Fruit fly (Drosophila melanogaster) whole organism, prepupa: ENCODE results near the gene mtg.

Experiments used
- Blimp-1 ChIP-seq: fragments of 200-800 bp; sonication (Bioruptor generic); optimal IDR thresholded peaks from 3 replicates; lab custom pipeline; 2017; ENCODE audit warnings: missing biosample characterization, missing genetic modification characterization, mild to moderate bottlenecking, moderate library complexity, missing genetic modification reagents
- CG10631 ChIP-seq: fragments of 200-800 bp; sonication (Bioruptor generic); optimal IDR thresholded peaks from 2 replicates; lab custom pipeline; 2016; ENCODE audit warnings: missing biosample characterization, missing genetic modification characterization
- CG10669 ChIP-seq: fragments of 200-800 bp; sonication (Bioruptor generic); optimal IDR thresholded peaks from 3 replicates; lab custom pipeline; 2018; ENCODE audit warnings: missing biosample characterization, mild to moderate bottlenecking, missing genetic modification characterization, moderate library complexity
- CG11294 ChIP-seq: fragments of 200-800 bp; sonication (Bioruptor generic); IDR thresholded peaks from 2 replicates; pipeline ENCODE4 v1.3.6; 2022; ENCODE audit warnings: missing biosample characterization, missing genetic modification characterization
- CG11762 ChIP-seq: fragments of 200-800 bp; sonication (Bioruptor generic); optimal IDR thresholded peaks from 3 replicates; lab custom pipeline; 2016; ENCODE audit warnings: missing biosample characterization, missing genetic modification characterization; ENCODE audit not compliant: insufficient read depth
- CG15336 ChIP-seq: fragments of 200-800 bp; sonication (Bioruptor generic); IDR thresholded peaks from 2 replicates; pipeline ENCODE4 v1.3.6; 2022; ENCODE audit warnings: missing biosample characterization, missing genetic modification characterization
- CG1621 ChIP-seq: fragments of 200-800 bp; sonication (Bioruptor generic); optimal IDR thresholded peaks from 3 replicates; lab custom pipeline; 2018; ENCODE audit warnings: missing biosample characterization, mild to moderate bottlenecking, missing genetic modification characterization
- CG3032 ChIP-seq: fragments of 200-800 bp; optimal IDR thresholded peaks from 2 replicates; lab custom pipeline; 2019; ENCODE audit warnings: missing biosample characterization, mild to moderate bottlenecking, missing genetic modification characterization, moderate library complexity
- CG31627 ChIP-seq: fragments of 200-800 bp; sonication (Bioruptor generic); optimal IDR thresholded peaks from 3 replicates; lab custom pipeline; 2016; ENCODE audit warnings: missing biosample characterization, missing genetic modification characterization
- CG32006 ChIP-seq: fragments of 200-800 bp; sonication (Bioruptor generic); optimal IDR thresholded peaks from 3 replicates; lab custom pipeline; 2017; ENCODE audit warnings: missing biosample characterization, mild to moderate bottlenecking, missing genetic modification characterization
- CG3919 ChIP-seq: fragments of 200-800 bp; sonication (Bioruptor generic); optimal IDR thresholded peaks from 3 replicates; lab custom pipeline; 2016; ENCODE audit warnings: missing biosample characterization, missing genetic modification characterization
- CG4318 ChIP-seq: fragments of 200-800 bp; sonication (Bioruptor generic); optimal IDR thresholded peaks from 3 replicates; lab custom pipeline; 2017; ENCODE audit warnings: missing biosample characterization, mild to moderate bottlenecking, missing genetic modification characterization
- CG6163 ChIP-seq: fragments of 200-800 bp; sonication (Bioruptor generic); IDR thresholded peaks from 3 replicates; pipeline ENCODE4 v1.3.6; 2022; ENCODE audit warnings: missing biosample characterization, missing genetic modification characterization
- CG6808 ChIP-seq: fragments of 200-800 bp; sonication (Bioruptor generic); optimal IDR thresholded peaks from 3 replicates; lab custom pipeline; 2017; ENCODE audit warnings: missing biosample characterization, missing genetic modification characterization, mild to moderate bottlenecking, moderate library complexity, missing genetic modification reagents
- CG6854 ChIP-seq: fragments of 200-800 bp; sonication (Bioruptor generic); optimal IDR thresholded peaks from 2 replicates; lab custom pipeline; 2017; ENCODE audit warnings: missing biosample characterization, mild to moderate bottlenecking, missing genetic modification characterization
- CG7368 ChIP-seq: fragments of 200-800 bp; sonication (Bioruptor generic); optimal IDR thresholded peaks from 3 replicates; lab custom pipeline; 2016; ENCODE audit warnings: missing biosample characterization, missing genetic modification characterization
- CG8119 ChIP-seq: fragments of 200-800 bp; sonication (Bioruptor generic); IDR thresholded peaks from 3 replicates; pipeline ENCODE4 v1.3.6; 2022; ENCODE audit warnings: missing biosample characterization, missing genetic modification characterization
- CG8319 ChIP-seq: fragments of 200-800 bp; sonication (Bioruptor generic); optimal IDR thresholded peaks from 3 replicates; lab custom pipeline; 2016; ENCODE audit warnings: missing biosample characterization, missing genetic modification characterization
- CG8632 ChIP-seq: fragments of 200-800 bp; sonication (Bioruptor generic); optimal IDR thresholded peaks from 3 replicates; lab custom pipeline; 2016; ENCODE audit warnings: missing biosample characterization, missing genetic modification characterization
- CG9139 ChIP-seq: fragments of 200-800 bp; sonication (Bioruptor generic); optimal IDR thresholded peaks from 3 replicates; lab custom pipeline; 2017; ENCODE audit warnings: missing biosample characterization, mild to moderate bottlenecking, missing genetic modification characterization
- Eip75B ChIP-seq: fragments of 200-800 bp; sonication (Bioruptor generic); optimal IDR thresholded peaks from 3 replicates; lab custom pipeline; 2016; ENCODE audit warnings: missing biosample characterization, missing genetic modification characterization
- Eip78C ChIP-seq: fragments of 200-800 bp; sonication (Bioruptor generic); peaks from one replicate; lab custom pipeline; 2016; ENCODE audit warnings: missing biosample characterization, missing genetic modification characterization
- Eip93F ChIP-seq: fragments of 200-800 bp; sonication (Bioruptor generic); optimal IDR thresholded peaks from 2 replicates; lab custom pipeline; 2016; ENCODE audit warnings: missing biosample characterization, mild to moderate bottlenecking, missing genetic modification characterization
- Ets96B ChIP-seq: fragments of 200-800 bp; optimal IDR thresholded peaks from 2 replicates; lab custom pipeline; 2019; ENCODE audit warnings: missing biosample characterization, mild to moderate bottlenecking, missing genetic modification characterization, moderate library complexity
- Gug ChIP-seq: fragments of 200-800 bp; sonication (Bioruptor generic); IDR thresholded peaks from 2 replicates; pipeline ENCODE4 v1.3.6; 2022; ENCODE audit warnings: missing biosample characterization, missing genetic modification characterization
- Hr38 ChIP-seq: sonication (Bioruptor generic); optimal IDR thresholded peaks from 2 replicates; lab custom pipeline; 2016; ENCODE audit warnings: missing biosample characterization, missing genetic modification characterization
- Hr39 ChIP-seq: fragments of 200-800 bp; sonication (Bioruptor generic); optimal IDR thresholded peaks from 2 replicates; lab custom pipeline; 2016; ENCODE audit warnings: missing biosample characterization, missing genetic modification characterization
- Met ChIP-seq: fragments of 200-800 bp; sonication (Bioruptor generic); optimal IDR thresholded peaks from 3 replicates; lab custom pipeline; 2016; ENCODE audit warnings: missing biosample characterization, missing genetic modification characterization
- OdsH ChIP-seq: fragments of 200-800 bp; sonication (Bioruptor generic); optimal IDR thresholded peaks from 3 replicates; lab custom pipeline; 2016; ENCODE audit warnings: missing biosample characterization, missing genetic modification characterization
- Smox ChIP-seq: fragments of 200-800 bp; sonication (Bioruptor generic); optimal IDR thresholded peaks from 3 replicates; lab custom pipeline; 2016; ENCODE audit warnings: missing biosample characterization, missing genetic modification characterization
- Sox102F ChIP-seq: fragments of 200-800 bp; sonication (Bioruptor generic); optimal IDR thresholded peaks from 2 replicates; lab custom pipeline; 2016; ENCODE audit warnings: missing biosample characterization, mild to moderate bottlenecking, missing genetic modification characterization
- Sox14 ChIP-seq: fragments of 200-800 bp; sonication (Bioruptor generic); optimal IDR thresholded peaks from 3 replicates; lab custom pipeline; 2016; ENCODE audit warnings: missing biosample characterization, missing genetic modification characterization
- achi ChIP-seq: fragments of 200-800 bp; sonication (Bioruptor generic); optimal IDR thresholded peaks from 3 replicates; lab custom pipeline; 2016; ENCODE audit warnings: missing biosample characterization, missing genetic modification characterization
- acj6 ChIP-seq: fragments of 200-800 bp; sonication (Bioruptor generic); optimal IDR thresholded peaks from 3 replicates; lab custom pipeline; 2016; ENCODE audit warnings: missing biosample characterization, missing genetic modification characterization
- cyc ChIP-seq: fragments of 200-800 bp; sonication (Bioruptor generic); optimal IDR thresholded peaks from 3 replicates; lab custom pipeline; 2016; ENCODE audit warnings: missing biosample characterization, missing genetic modification characterization
- dac ChIP-seq: fragments of 200-800 bp; sonication (Bioruptor generic); optimal IDR thresholded peaks from 2 replicates; lab custom pipeline; 2017; ENCODE audit warnings: missing biosample characterization, mild to moderate bottlenecking, missing genetic modification characterization
- dsx ChIP-seq: fragments of 200-800 bp; optimal IDR thresholded peaks from 3 replicates; lab custom pipeline; 2019; ENCODE audit warnings: missing biosample characterization, mild to moderate bottlenecking, missing genetic modification characterization, moderate library complexity; ENCODE audit not compliant: poor library complexity, severe bottlenecking
- fd59A ChIP-seq: fragments of 200-800 bp; sonication (Bioruptor generic); optimal IDR thresholded peaks from 2 replicates; lab custom pipeline; 2017; ENCODE audit warnings: missing biosample characterization, mild to moderate bottlenecking, missing genetic modification characterization, missing genetic modification reagents
- fd85E ChIP-seq: fragments of 200-800 bp; sonication (Bioruptor generic); optimal IDR thresholded peaks from 3 replicates; lab custom pipeline; 2016; ENCODE audit warnings: missing biosample characterization, missing genetic modification characterization
- fkh ChIP-seq: fragments of 200-800 bp; sonication (Bioruptor generic); optimal IDR thresholded peaks from 3 replicates; lab custom pipeline; 2017; ENCODE audit warnings: missing biosample characterization, mild to moderate bottlenecking, missing genetic modification characterization, moderate library complexity
- net ChIP-seq: fragments of 200-800 bp; sonication (Bioruptor generic); optimal IDR thresholded peaks from 3 replicates; lab custom pipeline; 2016; ENCODE audit warnings: missing biosample characterization, missing genetic modification characterization
- salr ChIP-seq, 2 experiments: fragments of 200-800 bp; sonication (Bioruptor generic); optimal IDR thresholded peaks; 3 replicates each; lab custom pipeline; 2016 to 2018; ENCODE audit warnings: missing biosample characterization in 2 of 2, missing genetic modification characterization in 2 of 2, mild to moderate bottlenecking in 1 of 2
- spab ChIP-seq: fragments of 200-800 bp; sonication (Bioruptor generic); optimal IDR thresholded peaks from 2 replicates; lab custom pipeline; 2017; ENCODE audit warnings: missing biosample characterization, mild to moderate bottlenecking, missing genetic modification characterization, missing genetic modification reagents
- ss ChIP-seq, 2 experiments: fragments of 200-800 bp; sonication (Bioruptor generic); optimal IDR thresholded peaks; 2 replicates in 1 of 2; 3 replicates in 1 of 2; lab custom pipeline; 2017 to 2018; ENCODE audit warnings: mild to moderate bottlenecking in 2 of 2, missing biosample characterization in 2 of 2, missing genetic modification characterization in 2 of 2, moderate library complexity in 1 of 2
- svp ChIP-seq: fragments of 200-800 bp; sonication (Bioruptor generic); peaks from one replicate; lab custom pipeline; 2016; ENCODE audit warnings: missing biosample characterization, missing genetic modification characterization
- topi ChIP-seq: fragments of 200-800 bp; sonication (Bioruptor generic); optimal IDR thresholded peaks from 3 replicates; lab custom pipeline; 2016; ENCODE audit warnings: missing biosample characterization, missing genetic modification characterization
- vri ChIP-seq: fragments of 200-800 bp; sonication (Bioruptor generic); optimal IDR thresholded peaks from 3 replicates; lab custom pipeline; 2016; ENCODE audit warnings: missing biosample characterization, mild to moderate bottlenecking, missing genetic modification characterization

mtg gene

dm6 chr3R:8227344-8227743, 23.0 kb upstream of the mtg start:
- TF ChIP-seq CG6854 (GFP tag; lab: Kevin White, UChicago) = no peak
- peak; percentile 63 for TF ChIP-seq svp

DNA sequence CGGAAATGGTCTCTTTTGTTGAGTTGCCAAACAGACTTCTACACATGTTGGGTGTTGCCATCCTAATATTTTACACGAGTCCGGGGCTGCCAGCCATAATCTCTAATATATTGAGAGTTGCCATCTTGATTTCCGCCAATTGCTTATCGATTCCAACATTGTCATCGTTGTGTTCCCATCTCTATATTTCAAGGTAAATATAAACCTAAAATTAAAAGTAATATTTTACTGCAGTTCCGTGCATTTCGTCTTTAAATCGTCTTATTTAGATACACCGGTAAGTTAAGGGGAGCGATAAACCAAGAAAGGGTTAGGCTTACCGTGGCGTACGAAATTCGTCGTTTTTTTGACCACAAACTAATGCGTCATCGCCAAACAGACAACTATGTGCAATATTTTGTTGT, 16.9 kb upstream of the mtg start, which contains the start of gene PolI:
Gene PolI (plus strand): TSS at position 138 of the 404 bp plus-strand sequence.
- TF ChIP-seq fkh (GFP tag; lab: Kevin White, UChicago) (peak; percentile 75), Eip78C (GFP tag; lab: Kevin White, UChicago) (peak; percentile 51), dsx (GFP tag; lab: Kevin White, UChicago) (no peak), Smox (GFP tag; lab: Kevin White, UChicago) (peak; percentile 16), CG3032 (tag; lab: Kevin White, UChicago) (peak; percentile 2), cyc (GFP tag; lab: Kevin White, UChicago) (peak; percentile 10), Eip93F (peak; percentile 2), fd85E (no peak), Sox14 (GFP tag; lab: Kevin White, UChicago) (peak; percentile 36), dac (no peak)

DNA sequence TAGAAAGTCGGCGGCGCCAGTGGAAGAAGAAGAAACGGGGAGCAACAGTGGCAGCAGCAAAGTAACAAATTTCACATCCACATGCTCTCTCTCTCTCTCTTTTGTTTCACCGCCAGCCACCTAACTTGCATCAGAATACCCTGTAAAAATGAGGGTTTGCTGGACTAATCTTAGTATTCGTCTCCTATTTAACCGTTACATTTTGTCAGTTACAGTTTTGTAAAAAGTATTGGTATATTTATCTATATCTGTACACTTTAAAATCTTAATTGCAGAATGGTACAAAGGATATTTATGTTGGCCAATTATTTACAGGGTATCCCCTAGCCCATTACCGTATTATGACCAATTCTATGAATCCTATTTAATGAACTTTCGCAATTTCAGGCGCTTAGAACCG, 16.4 kb upstream of the mtg start:
- TF ChIP-seq CG8319 (GFP tag; lab: Kevin White, UChicago) = no peak
- no peak for TF ChIP-seq spab
- TF ChIP-seq achi (GFP tag; lab: Kevin White, UChicago) = peak; percentile 73
- no peak for TF ChIP-seq CG9139
- no peak for TF ChIP-seq ss (GFP tag; optimal IDR thresholded peaks at IDR 0.05; lab: Kevin White, UChicago)
- peak; percentile 9 for TF ChIP-seq Ets96B (tag; lab: Kevin White, UChicago)
- TF ChIP-seq CG31627 (GFP tag; lab: Kevin White, UChicago) = peak; percentile 43
- 0 out of 2 replicates have a peak, but pooled peaks have one; percentile 43 for TF ChIP-seq CG11294 (GFP tag; lab: Robert Waterston, UW)
- peak; percentile 90 for TF ChIP-seq CG32006 (GFP tag; lab: Kevin White, UChicago)
- no peak for TF ChIP-seq CG11762 (GFP tag; lab: Kevin White, UChicago)
- TF ChIP-seq CG6163 (GFP tag; lab: Robert Waterston, UW) = peak; percentile 60; the same call in 2 of the 3 replicates
- no peak for TF ChIP-seq fd59A (GFP tag; lab: Kevin White, UChicago)
- TF ChIP-seq CG3032 (tag; lab: Kevin White, UChicago) = no peak
- peak; percentile 65 for TF ChIP-seq dac
- peak; percentile 57; the same call in 1 of the 2 replicates for TF ChIP-seq Gug (GFP tag; lab: Robert Waterston, UW)
- no peak for TF ChIP-seq CG3919 (GFP tag; lab: Kevin White, UChicago)
- TF ChIP-seq OdsH (GFP tag; lab: Kevin White, UChicago) = peak; percentile 64
- TF ChIP-seq CG15336 (GFP tag; lab: Robert Waterston, UW) = peak; percentile 92
- peak; percentile 44 for TF ChIP-seq Met
- TF ChIP-seq dsx (GFP tag; lab: Kevin White, UChicago) = no peak
- TF ChIP-seq CG8632 (GFP tag; lab: Kevin White, UChicago) = no peak
- TF ChIP-seq net (GFP tag; lab: Kevin White, UChicago) = peak; percentile 79
- TF ChIP-seq Sox102F (GFP tag; lab: Kevin White, UChicago) = peak; percentile 44
- TF ChIP-seq Eip78C (GFP tag; lab: Kevin White, UChicago) = peak; percentile 81
- peak; percentile 67 for TF ChIP-seq CG4318 (GFP tag; lab: Kevin White, UChicago)
- no peak for TF ChIP-seq vri (GFP tag; lab: Kevin White, UChicago)
- no peak for TF ChIP-seq CG10669 (GFP tag; lab: Kevin White, UChicago)
- TF ChIP-seq fkh (GFP tag; lab: Kevin White, UChicago) = no peak
- TF ChIP-seq CG8119 = peak; percentile 90
- TF ChIP-seq CG1621 (tag; lab: Kevin White, UChicago) = no peak
- TF ChIP-seq Blimp-1 = no peak
- no peak for TF ChIP-seq CG6808 (GFP tag; lab: Kevin White, UChicago)
- TF ChIP-seq CG10631 (GFP tag; lab: Kevin White, UChicago) = peak; percentile 46
- peak; percentile 32 for TF ChIP-seq topi
- TF ChIP-seq acj6 = peak; percentile 57
- peak in 1 of 2 experiments; percentile 48 for TF ChIP-seq salr (GFP tag; optimal IDR thresholded peaks at IDR 0.05; lab: Kevin White, UChicago)
- TF ChIP-seq Hr38 (GFP tag; lab: Kevin White, UChicago) = no peak
- peak; percentile 19 for TF ChIP-seq CG7368
- TF ChIP-seq Hr39 = peak; percentile 41
- no peak for TF ChIP-seq fd85E
- no peak for TF ChIP-seq cyc (GFP tag; lab: Kevin White, UChicago)
- TF ChIP-seq Eip75B (GFP tag; lab: Kevin White, UChicago) = peak; percentile 38
